Worm (Caenorhabditis elegans): ENCODE results near the gene T03F7.7.
A peak's percentile ranks its signal among the peaks of the same experiment; 100 is the strongest.

Gene T03F7.7

ce11 chrV:11272848-11273247, 38.4 kb upstream of the T03F7.7 start, which contains the start of gene clec-223:
Gene clec-223 (plus strand): TSS chrV:11273148.
- no peak for TF ChIP-seq mdl-1 (tag; optimal IDR thresholded peaks at IDR 0.05)

ce11 chrV:11279564-11279963, 31.7 kb upstream of the T03F7.7 start:
- TF ChIP-seq ceh-9 (tag; optimal IDR thresholded peaks at IDR 0.05): no peak
- no peak for TF ChIP-seq nfya-1 (tag; optimal IDR thresholded peaks at IDR 0.05; ENCODE audit: insufficient read depth)
- no peak for TF ChIP-seq lin-15B (tag; optimal IDR thresholded peaks at IDR 0.05)
- no peak for TF ChIP-seq aly-2 (tag; optimal IDR thresholded peaks at IDR 0.05)
- TF ChIP-seq sea-2 (GFP tag; optimal IDR thresholded peaks at IDR 0.05): no peak
- TF ChIP-seq unc-39 (tag; optimal IDR thresholded peaks at IDR 0.05): no peak
- TF ChIP-seq skn-1 (tag; optimal IDR thresholded peaks at IDR 0.05): no peak
- no peak for TF ChIP-seq tbx-2 (tag; optimal IDR thresholded peaks at IDR 0.05)
- no peak for TF ChIP-seq nhr-12 (tag; optimal IDR thresholded peaks at IDR 0.05)
- TF ChIP-seq nhr-23 (tag; optimal IDR thresholded peaks at IDR 0.05): no peak
- TF ChIP-seq nhr-76 (tag; optimal IDR thresholded peaks at IDR 0.05): no peak
- no peak for TF ChIP-seq elt-2 (tag; optimal IDR thresholded peaks at IDR 0.05)
- no peak for TF ChIP-seq daf-12 (tag; optimal IDR thresholded peaks at IDR 0.05)

- TF ChIP-seq tbx-2 (tag; optimal IDR thresholded peaks at IDR 0.05): no peak
- TF ChIP-seq unc-39 (tag; optimal IDR thresholded peaks at IDR 0.05): no peak
- no peak for TF ChIP-seq fos-1 (tag; optimal IDR thresholded peaks at IDR 0.05)
- peak; percentile 45 for TF ChIP-seq nhr-25 (tag; optimal IDR thresholded peaks at IDR 0.05)
- TF ChIP-seq ceh-28 (tag; optimal IDR thresholded peaks at IDR 0.05): peak; percentile 49
- TF ChIP-seq ama-1 (optimal IDR thresholded peaks at IDR 0.05): no peak
- TF ChIP-seq elt-1 (tag; optimal IDR thresholded peaks at IDR 0.05): no peak
- no peak for TF ChIP-seq mml-1 (tag; optimal IDR thresholded peaks at IDR 0.05)
- TF ChIP-seq egl-27 (tag; optimal IDR thresholded peaks at IDR 0.05): no peak
- no peak for TF ChIP-seq skn-1 (tag; optimal IDR thresholded peaks at IDR 0.05)
- TF ChIP-seq lsy-12 (tag; optimal IDR thresholded peaks at IDR 0.05): no peak
- TF ChIP-seq nhr-12 (tag; optimal IDR thresholded peaks at IDR 0.05): no peak
- TF ChIP-seq R02D3.7 (tag; optimal IDR thresholded peaks at IDR 0.05): peak; percentile 28
- no peak for TF ChIP-seq jun-1 (tag; optimal IDR thresholded peaks at IDR 0.05)
- no peak for TF ChIP-seq mdl-1 (tag; optimal IDR thresholded peaks at IDR 0.05)
- TF ChIP-seq ceh-9 (tag; optimal IDR thresholded peaks at IDR 0.05): no peak
- peak; percentile 20 for TF ChIP-seq hmg-11 (tag; optimal IDR thresholded peaks at IDR 0.05)
- TF ChIP-seq aly-2 (tag; optimal IDR thresholded peaks at IDR 0.05): no peak
- no peak for TF ChIP-seq daf-12 (tag; optimal IDR thresholded peaks at IDR 0.05)
- no peak for TF ChIP-seq fkh-10 (GFP tag; optimal IDR thresholded peaks at IDR 0.05)
- no peak for TF ChIP-seq nhr-237 (tag; optimal IDR thresholded peaks at IDR 0.05)
- no peak for TF ChIP-seq nhr-77 (tag; optimal IDR thresholded peaks at IDR 0.05)
- TF ChIP-seq nhr-23 (tag; optimal IDR thresholded peaks at IDR 0.05): peak; percentile 33
- peak; percentile 39 for TF ChIP-seq pha-4 (tag; optimal IDR thresholded peaks at IDR 0.05)
- no peak for TF ChIP-seq snpc-4 (tag; optimal IDR thresholded peaks at IDR 0.05)
- TF ChIP-seq ceh-16 (tag; optimal IDR thresholded peaks at IDR 0.05): no peak
- no peak for TF ChIP-seq nhr-11 (tag; optimal IDR thresholded peaks at IDR 0.05)
These were observed 29.6 kb upstream of the T03F7.7 start for ce11 chrV:11281414-11282209.

ce11 chrV:11282272-11282671, 28.9 kb upstream of the T03F7.7 start, which contains the start of gene gly-20:
Gene gly-20 (plus strand): TSS chrV:11282572.
- TF ChIP-seq pqm-1 (tag; optimal IDR thresholded peaks at IDR 0.05) (no peak), nhr-23 (tag; optimal IDR thresholded peaks at IDR 0.05) (no peak), fkh-2 (tag; optimal IDR thresholded peaks at IDR 0.05) (no peak), ama-1 (optimal IDR thresholded peaks at IDR 0.05) (no peak), fkh-10 (GFP tag; optimal IDR thresholded peaks at IDR 0.05) (no peak), nhr-43 (tag; optimal IDR thresholded peaks at IDR 0.05; ENCODE audit: poor library complexity, severe bottlenecking) (no peak), ztf-4 (tag; optimal IDR thresholded peaks at IDR 0.05) (no peak), elt-2 (tag; optimal IDR thresholded peaks at IDR 0.05) (no peak), ceh-9 (tag; optimal IDR thresholded peaks at IDR 0.05) (no peak), nhr-25 (tag; optimal IDR thresholded peaks at IDR 0.05) (no peak), nhr-11 (tag; optimal IDR thresholded peaks at IDR 0.05) (no peak), mdl-1 (tag; optimal IDR thresholded peaks at IDR 0.05) (no peak), hmg-11 (tag; optimal IDR thresholded peaks at IDR 0.05) (no peak), unc-62 (GFP tag; optimal IDR thresholded peaks at IDR 0.05) (no peak), lin-39 (tag; optimal IDR thresholded peaks at IDR 0.05) (no peak), elt-1 (tag; optimal IDR thresholded peaks at IDR 0.05) (no peak), daf-12 (tag; optimal IDR thresholded peaks at IDR 0.05) (no peak)
